Worm (Caenorhabditis elegans) whole organism, young adult: Measurements from ENCODE around the gene nhr-214.

Experiments
- B0261.1 ChIP-seq: sonication (generic microtip); optimal IDR thresholded peaks from 2 replicates; lab custom pipeline; 2016; ENCODE audit warnings: mild to moderate bottlenecking, missing genetic modification characterization, moderate library complexity, missing compliant biosample characterization
- C06A6.2 ChIP-seq: fragments of 200-800 bp; sonication (Bioruptor generic); conservative IDR thresholded peaks from 2 replicates; pipeline ENCODE4 v1.3.6; 2022; ENCODE audit warnings: missing genetic modification characterization, missing compliant biosample characterization
- F23B12.7 ChIP-seq: sonication (generic microtip); optimal IDR thresholded peaks from 2 replicates; lab custom pipeline; 2017; ENCODE audit warnings: missing genetic modification characterization, mild to moderate bottlenecking, missing compliant biosample characterization, antibody characterized with exemption, moderate library complexity; ENCODE audit not compliant: insufficient read depth
- F33H1.4 ChIP-seq: fragments of 200-800 bp; sonication (Bioruptor generic); IDR thresholded peaks from 2 replicates; pipeline ENCODE4 v1.3.6; 2022; ENCODE audit warnings: missing genetic modification reagents, missing genetic modification characterization, missing compliant biosample characterization
- F52B5.7 ChIP-seq: sonication (generic microtip); optimal IDR thresholded peaks from 2 replicates; lab custom pipeline; 2016; ENCODE audit warnings: mild to moderate bottlenecking, missing genetic modification characterization, missing compliant biosample characterization
- F57A8.1 ChIP-seq: fragments of 200-800 bp; sonication (Bioruptor generic); optimal IDR thresholded peaks from 2 replicates; lab custom pipeline; 2018; ENCODE audit warnings: mild to moderate bottlenecking, missing genetic modification characterization, moderate library complexity, missing compliant biosample characterization
- F57C9.4 ChIP-seq: sonication (generic microtip); optimal IDR thresholded peaks from 2 replicates; lab custom pipeline; 2017; ENCODE audit warnings: mild to moderate bottlenecking, missing genetic modification characterization, missing compliant biosample characterization
- T26A5.8 ChIP-seq: sonication (generic microtip); optimal IDR thresholded peaks from 2 replicates; lab custom pipeline; 2016; ENCODE audit warnings: missing genetic modification characterization, missing compliant biosample characterization
- Y53F4B.3 ChIP-seq: fragments of 200-800 bp; sonication (Bioruptor generic); IDR thresholded peaks from 2 replicates; pipeline ENCODE4 v1.3.6; 2022; ENCODE audit warnings: missing genetic modification reagents, missing genetic modification characterization, missing compliant biosample characterization
- Y56A3A.18 ChIP-seq: fragments of 200-800 bp; sonication (Bioruptor generic); IDR thresholded peaks from 2 replicates; pipeline ENCODE4 v1.3.6; 2022; ENCODE audit warnings: missing genetic modification reagents, missing genetic modification characterization, missing compliant biosample characterization
- akir-1 ChIP-seq: fragments of 200-800 bp; sonication (Bioruptor generic); optimal IDR thresholded peaks from 2 replicates; lab custom pipeline; 2018; ENCODE audit warnings: mild to moderate bottlenecking, missing genetic modification characterization, moderate library complexity, missing compliant biosample characterization
- aptf-3 ChIP-seq: fragments of 200-800 bp; sonication (Bioruptor generic); IDR thresholded peaks from 2 replicates; pipeline ENCODE4 v1.3.6; 2022; ENCODE audit warnings: missing genetic modification characterization, missing compliant biosample characterization
- atf-7 ChIP-seq: sonication (generic microtip); optimal IDR thresholded peaks from 2 replicates; lab custom pipeline; 2017; ENCODE audit warnings: mild to moderate bottlenecking, missing genetic modification characterization, missing compliant biosample characterization
- attf-5 ChIP-seq: fragments of 200-800 bp; sonication (Bioruptor generic); optimal IDR thresholded peaks from 2 replicates; lab custom pipeline; 2018; ENCODE audit warnings: mild to moderate bottlenecking, missing genetic modification characterization, missing compliant biosample characterization
- bed-1 ChIP-seq: fragments of 200-800 bp; sonication (Bioruptor generic); IDR thresholded peaks from 2 replicates; pipeline ENCODE4 v1.3.6; 2022; ENCODE audit warnings: missing genetic modification reagents, missing genetic modification characterization, missing compliant biosample characterization
- ccch-3 ChIP-seq: fragments of 200-800 bp; sonication (Bioruptor generic); optimal IDR thresholded peaks from 2 replicates; lab custom pipeline; 2018; ENCODE audit warnings: mild to moderate bottlenecking, missing genetic modification characterization, missing compliant biosample characterization
- ceh-58 ChIP-seq: fragments of 200-800 bp; sonication (Bioruptor generic); IDR thresholded peaks from 2 replicates; pipeline ENCODE4 v1.3.6; 2022; ENCODE audit warnings: missing genetic modification characterization, missing compliant biosample characterization
- ceh-91 ChIP-seq: fragments of 200-800 bp; sonication (Bioruptor generic); IDR thresholded peaks from 2 replicates; pipeline ENCODE4 v1.3.6; 2022; ENCODE audit warnings: missing genetic modification reagents, missing genetic modification characterization, missing compliant biosample characterization
- egrh-3 ChIP-seq: fragments of 200-800 bp; sonication (Bioruptor generic); IDR thresholded peaks from 2 replicates; pipeline ENCODE4 v1.3.6; 2022; ENCODE audit warnings: missing genetic modification reagents, missing genetic modification characterization, missing compliant biosample characterization
- ets-4 ChIP-seq: fragments of 200-800 bp; sonication (Bioruptor generic); optimal IDR thresholded peaks from 2 replicates; lab custom pipeline; 2018; ENCODE audit warnings: mild to moderate bottlenecking, missing genetic modification characterization, missing compliant biosample characterization
- gei-17 ChIP-seq: fragments of 200-800 bp; sonication (Bioruptor generic); optimal IDR thresholded peaks from 2 replicates; lab custom pipeline; 2018; ENCODE audit warnings: mild to moderate bottlenecking, missing genetic modification characterization, missing compliant biosample characterization
- him-1 ChIP-seq: sonication (generic microtip); optimal IDR thresholded peaks from 2 replicates; lab custom pipeline; 2016; ENCODE audit warnings: missing genotype, missing genetic modification reagents, missing genetic modification characterization, missing compliant biosample characterization
- hlh-26 ChIP-seq: fragments of 200-800 bp; sonication (Bioruptor generic); conservative IDR thresholded peaks from 2 replicates; pipeline ENCODE4 v1.3.6; 2022; ENCODE audit warnings: missing genetic modification reagents, missing genetic modification characterization, missing compliant biosample characterization
- hmg-1.2 ChIP-seq: fragments of 200-800 bp; sonication (Bioruptor generic); IDR thresholded peaks from 2 replicates; pipeline ENCODE4 v1.3.6; 2022; ENCODE audit warnings: missing genetic modification reagents, missing genetic modification characterization, missing compliant biosample characterization
- hsf-1 ChIP-seq: fragments of 200-800 bp; sonication (Bioruptor generic); IDR thresholded peaks from 2 replicates; pipeline ENCODE4 v1.3.6; 2022; ENCODE audit warnings: missing genetic modification reagents, missing genetic modification characterization, missing compliant biosample characterization
- let-607 ChIP-seq, 2 experiments: fragments of 200-800 bp in 1 of 2; sonication (Bioruptor generic) in 1 of 2; sonication (generic microtip) in 1 of 2; optimal IDR thresholded peaks; 2 replicates each; lab custom pipeline; 2016 to 2018; ENCODE audit warnings: mild to moderate bottlenecking in 2 of 2, missing compliant biosample characterization in 2 of 2, missing genetic modification characterization in 2 of 2, moderate library complexity in 2 of 2, missing genotype in 1 of 2
- lin-40 ChIP-seq: sonication (generic microtip); optimal IDR thresholded peaks from 2 replicates; lab custom pipeline; 2016; ENCODE audit warnings: missing genetic modification characterization, mild to moderate bottlenecking, missing compliant biosample characterization, missing genotype, missing genetic modification reagents
- lsy-27 ChIP-seq: sonication (generic microtip); optimal IDR thresholded peaks from 2 replicates; lab custom pipeline; 2017; ENCODE audit warnings: missing genetic modification characterization, mild to moderate bottlenecking, missing compliant biosample characterization, antibody characterized with exemption, missing genotype, borderline replicate concordance; ENCODE audit not compliant: insufficient read depth
- nfya-2 ChIP-seq: fragments of 200-800 bp; sonication (Bioruptor generic); IDR thresholded peaks from 2 replicates; pipeline ENCODE4 v1.3.6; 2022; ENCODE audit warnings: missing genetic modification reagents, missing genetic modification characterization, missing compliant biosample characterization
- nhr-27 ChIP-seq: fragments of 200-800 bp; sonication (Bioruptor generic); optimal IDR thresholded peaks from 2 replicates; lab custom pipeline; 2018; ENCODE audit warnings: mild to moderate bottlenecking, missing genetic modification characterization, moderate library complexity, missing compliant biosample characterization
- nhr-90 ChIP-seq: sonication (generic microtip); optimal IDR thresholded peaks from 2 replicates; lab custom pipeline; 2016; ENCODE audit warnings: missing genotype, mild to moderate bottlenecking, missing genetic modification characterization, missing compliant biosample characterization
- pbrm-1 ChIP-seq: fragments of 200-800 bp; sonication (Bioruptor generic); IDR thresholded peaks from 2 replicates; pipeline ENCODE4 v1.3.6; 2022; ENCODE audit warnings: missing genetic modification reagents, missing genetic modification characterization, missing compliant biosample characterization
- rec-8 ChIP-seq, 2 experiments: sonication (generic microtip); optimal IDR thresholded peaks; 2 replicates each; lab custom pipeline; 2016; ENCODE audit warnings: mild to moderate bottlenecking in 2 of 2, missing genetic modification characterization in 2 of 2, missing genetic modification reagents in 2 of 2, missing genotype in 2 of 2, missing biosample characterization in 1 of 2, missing compliant biosample characterization in 1 of 2, moderate library complexity in 1 of 2
- repo-1 ChIP-seq: sonication (generic microtip); optimal IDR thresholded peaks from 2 replicates; lab custom pipeline; 2017; ENCODE audit warnings: mild to moderate bottlenecking, missing genetic modification characterization, missing compliant biosample characterization
- sea-2 ChIP-seq: fragments of 200-800 bp; sonication (Bioruptor generic); IDR thresholded peaks from 2 replicates; pipeline ENCODE4 v1.3.6; 2022; ENCODE audit warnings: missing genetic modification characterization, missing compliant biosample characterization
- snpc-4 ChIP-seq, 5 experiments: fragments of 150-350 bp in 1 of 5; sonication (generic microtip) in 4 of 5; optimal IDR thresholded peaks; 2 replicates each; lab custom pipeline; 2014 to 2018; ENCODE audit warnings: missing genetic modification characterization in 5 of 5, missing biosample characterization in 3 of 5, antibody characterized with exemption in 2 of 5, mild to moderate bottlenecking in 2 of 5, missing compliant biosample characterization in 2 of 5, missing genotype in 2 of 5, moderate library complexity in 2 of 5, missing genetic modification reagents in 1 of 5
- unc-130 ChIP-seq: sonication (generic microtip); optimal IDR thresholded peaks from 2 replicates; lab custom pipeline; 2016; ENCODE audit warnings: missing genetic modification reagents, missing genetic modification characterization, missing compliant biosample characterization
- zfh-2 ChIP-seq: fragments of 200-800 bp; sonication (Bioruptor generic); conservative IDR thresholded peaks from 2 replicates; pipeline ENCODE4 v1.3.6; 2022; ENCODE audit warnings: missing genetic modification reagents, missing genetic modification characterization, missing compliant biosample characterization
- ztf-22 ChIP-seq: fragments of 200-800 bp; sonication (Bioruptor generic); optimal IDR thresholded peaks from 2 replicates; lab custom pipeline; 2018; ENCODE audit warnings: mild to moderate bottlenecking, missing genetic modification characterization, moderate library complexity, missing compliant biosample characterization
- ztf-26 ChIP-seq: sonication (generic microtip); optimal IDR thresholded peaks from 2 replicates; lab custom pipeline; 2017; ENCODE audit warnings: missing genetic modification characterization, missing compliant biosample characterization
- ztf-3 ChIP-seq: fragments of 200-800 bp; sonication (Bioruptor generic); optimal IDR thresholded peaks from 2 replicates; lab custom pipeline; 2018; ENCODE audit warnings: mild to moderate bottlenecking, missing genetic modification characterization, missing compliant biosample characterization

Gene nhr-214

ce11 chrX:12661091-12661526, 40.8 kb downstream of the nhr-214 start (continued):
- TF ChIP-seq F52B5.7 (tag; lab: Kevin White, UChicago) (peak; percentile 64), F33H1.4 (GFP tag; lab: Robert Waterston, UW) (no peak), snpc-4 (GFP tag; optimal IDR thresholded peaks at IDR 0.05; lab: Kevin White, UChicago) (peak; percentile 71), snpc-4 (tag; optimal IDR thresholded peaks at IDR 0.05; lab: Kevin White, UChicago) (peak in 3 of 4 experiments; percentile 53 to 80 (median 70)), unc-130 (GFP tag; lab: Kevin White, UChicago) (peak; percentile 57), C06A6.2 (GFP tag; lab: Robert Waterston, UW) (no peak; the same call in 1 of the 2 replicates), Y56A3A.18 (GFP tag; lab: Robert Waterston, UW) (0 out of 2 replicates have a peak, but pooled peaks have one; percentile 47), ztf-26 (tag; lab: Kevin White, UChicago) (peak; percentile 75), ztf-3 (GFP tag; lab: Kevin White, UChicago) (no peak), ceh-91 (no peak), ccch-3 (no peak), akir-1 (GFP tag; lab: Kevin White, UChicago) (no peak), nhr-90 (peak; percentile 76), rec-8 (tag; optimal IDR thresholded peaks at IDR 0.05; lab: Kevin White, UChicago) (peak; percentile 39 to 64), ztf-22 (GFP tag; lab: Kevin White, UChicago) (no peak), hsf-1 (GFP tag; lab: Robert Waterston, UW) (0 out of 2 replicates have a peak, but pooled peaks have one; percentile 5), hmg-1.2 (GFP tag; lab: Robert Waterston, UW) (peak; percentile 79), him-1 (peak; percentile 95), Y53F4B.3 (GFP tag; lab: Robert Waterston, UW) (no peak; the same call in 1 of the 2 replicates), F57C9.4 (tag; lab: Kevin White, UChicago) (no peak), lsy-27 (tag; lab: Kevin White, UChicago) (no peak), gei-17 (GFP tag; lab: Kevin White, UChicago) (peak; percentile 69), sea-2 (GFP tag; lab: Robert Waterston, UW) (no peak), pbrm-1 (GFP tag; lab: Robert Waterston, UW) (peak; percentile 85), ceh-58 (GFP tag; lab: Robert Waterston, UW) (no peak), attf-5 (GFP tag; lab: Kevin White, UChicago) (peak; percentile 41), ets-4 (peak; percentile 27), nhr-27 (peak; percentile 76), nfya-2 (GFP tag; lab: Robert Waterston, UW) (no peak), B0261.1 (tag; lab: Kevin White, UChicago) (peak; percentile 96), let-607 (tag; optimal IDR thresholded peaks at IDR 0.05; lab: Kevin White, UChicago) (peak; percentile 44), egrh-3 (GFP tag; lab: Robert Waterston, UW) (no peak), F23B12.7 (no peak), T26A5.8 (tag; lab: Kevin White, UChicago) (peak; percentile 80), F57A8.1 (GFP tag; lab: Kevin White, UChicago) (no peak), repo-1 (tag; lab: Kevin White, UChicago) (peak; percentile 74), hlh-26 (no peak), bed-1 (no peak), atf-7 (peak; percentile 69), lin-40 (tag; lab: Kevin White, UChicago) (peak; percentile 76), zfh-2 (GFP tag; lab: Robert Waterston, UW) (peak; percentile 69), aptf-3 (GFP tag; lab: Robert Waterston, UW) (no peak)
- TF ChIP-seq, all 124 proteins: peak for 75
